Worm (Caenorhabditis elegans) whole organism, late embryonic: ENCODE data around the gene Y23B4A.1.

Source experiments
- K02D7.2 ChIP-seq: sonication (generic microtip); optimal IDR thresholded peaks from 2 replicates; lab custom pipeline; 2017; ENCODE audit warnings: mild to moderate bottlenecking, missing genetic modification characterization, missing compliant biosample characterization
- K09A11.1 ChIP-seq: sonication (generic microtip); optimal IDR thresholded peaks from 2 replicates; lab custom pipeline; 2017; ENCODE audit warnings: antibody characterized with exemption, mild to moderate bottlenecking, missing genetic modification characterization, missing compliant biosample characterization; ENCODE audit not compliant: insufficient read depth
- dmd-4 ChIP-seq: sonication (generic microtip); optimal IDR thresholded peaks from 2 replicates; lab custom pipeline; 2016; ENCODE audit warnings: borderline replicate concordance, missing genetic modification characterization, missing compliant biosample characterization
- pha-4 ChIP-seq: fragments of 150-350 bp; optimal IDR thresholded peaks from 2 replicates; lab custom pipeline; 2018; ENCODE audit warnings: missing biosample characterization, missing genetic modification reagents, missing genetic modification characterization

DNA sequence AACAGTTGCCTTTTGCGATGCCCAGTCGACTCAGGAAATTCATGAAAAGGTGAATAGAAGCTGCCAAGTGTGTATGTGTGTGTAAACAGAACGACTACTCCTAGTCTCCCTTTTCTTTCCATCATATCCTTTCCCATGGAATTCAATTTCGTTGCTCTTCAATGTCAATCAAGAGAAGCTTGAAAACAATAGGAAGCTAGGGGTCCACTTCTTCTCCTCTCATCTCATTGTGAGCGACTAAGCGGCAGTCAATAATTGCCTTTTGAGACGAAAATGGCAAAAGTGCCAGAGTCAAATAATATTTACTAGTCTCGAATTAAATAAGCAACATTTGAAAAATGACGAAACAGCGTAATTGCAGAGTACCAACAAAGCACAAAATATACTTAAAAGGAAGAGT lies 47.6 kb downstream of the Y23B4A.1 start:
- TF ChIP-seq K02D7.2 (tag; lab: Kevin White, UChicago) (no peak), pha-4 (tag; lab: Kevin White, UChicago) (no peak), dmd-4 (tag; lab: Kevin White, UChicago) (no peak), K09A11.1 (no peak)
